Worm (Caenorhabditis elegans) whole organism, L4/young adult: ENCODE results near the gene mcm-7.
A peak's percentile ranks its signal among the peaks of the same experiment; 100 is the strongest.

Experiments used
- W03F9.2 ChIP-seq: fragments of 150-350 bp; optimal IDR thresholded peaks from 2 replicates; lab custom pipeline; 2014; ENCODE audit warnings: missing biosample characterization, missing genetic modification characterization
- dao-5 ChIP-seq: sonication (generic microtip); optimal IDR thresholded peaks from 2 replicates; lab custom pipeline; 2016; ENCODE audit warnings: missing genotype, missing genetic modification characterization, moderate library complexity, missing compliant biosample characterization
- him-1 ChIP-seq: sonication (generic microtip); optimal IDR thresholded peaks from 2 replicates; lab custom pipeline; 2016; ENCODE audit warnings: missing genotype, missing genetic modification reagents, missing genetic modification characterization, missing compliant biosample characterization

The mcm-7 gene

DNA sequence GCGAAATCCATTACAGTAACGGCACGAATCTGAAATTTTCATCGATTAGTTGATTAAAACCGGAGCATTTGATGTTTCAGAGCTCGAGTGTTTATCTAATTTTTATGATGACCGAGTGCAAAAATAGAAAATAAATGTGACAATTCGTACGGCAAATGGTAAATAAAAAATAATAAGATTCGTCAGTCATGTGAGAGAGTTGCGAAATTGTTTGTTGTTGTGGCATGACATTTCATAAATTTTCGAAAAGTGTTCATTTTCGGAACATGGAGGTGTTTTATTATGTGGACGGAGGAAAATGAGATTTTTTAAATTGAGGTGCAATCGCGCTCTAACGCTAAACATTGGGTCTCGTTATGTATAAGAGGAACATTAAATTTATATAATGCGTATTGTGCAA lies 5.2 kb upstream of the mcm-7 start:
- TF ChIP-seq him-1 (tag; lab: Kevin White, UChicago) (no peak), dao-5 (tag; lab: Kevin White, UChicago) (no peak), W03F9.2 (tag; lab: Kevin White, UChicago) (no peak)

DNA sequence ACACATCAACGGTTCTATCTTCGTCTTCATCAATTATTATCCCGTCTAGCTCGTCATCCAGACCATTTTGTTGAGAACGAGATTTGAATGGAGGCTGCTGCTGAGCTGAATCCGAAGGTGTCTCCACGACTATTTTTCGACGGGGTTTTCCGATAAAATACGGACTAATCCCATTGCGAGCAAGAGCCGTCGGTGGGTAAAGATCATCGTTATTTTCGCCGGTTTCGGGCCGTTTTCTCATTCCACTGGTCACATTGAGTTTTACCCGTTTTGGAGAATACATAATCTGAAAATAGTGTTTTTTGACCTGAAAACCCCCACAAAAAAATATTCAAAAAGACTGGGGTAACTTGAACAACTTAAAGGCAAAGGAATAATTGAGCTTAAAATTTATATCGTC lies 1.3 kb upstream of the mcm-7 start, which contains the start of gene figl-1:
figl-1 (minus strand) TSS at position 286 of the 400 bp plus-strand sequence.
- TF ChIP-seq him-1 (tag; lab: Kevin White, UChicago), result no peak
- TF ChIP-seq dao-5 (tag; lab: Kevin White, UChicago), result no peak
- no peak for TF ChIP-seq W03F9.2 (tag; lab: Kevin White, UChicago)

DNA sequence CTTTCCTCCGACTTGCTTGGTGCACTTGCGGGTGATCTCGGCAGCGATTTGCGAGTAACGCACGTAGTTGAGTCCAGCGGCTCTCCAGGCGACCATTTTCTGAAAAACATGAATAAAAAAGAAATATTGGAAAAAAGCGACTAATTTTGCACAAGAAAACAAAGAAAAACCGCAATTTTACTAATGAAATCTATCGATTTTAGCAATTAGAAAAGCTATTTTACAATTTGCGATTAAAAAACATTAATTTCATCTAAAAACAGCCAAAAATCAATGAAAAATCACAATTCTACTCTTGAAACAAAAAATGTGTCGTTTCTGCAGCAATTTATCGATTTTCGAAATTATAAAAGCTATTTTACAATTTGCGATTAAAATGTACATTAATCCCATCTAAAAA lies 641 bp upstream of the mcm-7 start, which contains the start of gene hpo-18:
hpo-18 (minus strand) TSS at position 101 of the 400 bp plus-strand sequence.
- no peak for TF ChIP-seq him-1 (tag; lab: Kevin White, UChicago)

DNA sequence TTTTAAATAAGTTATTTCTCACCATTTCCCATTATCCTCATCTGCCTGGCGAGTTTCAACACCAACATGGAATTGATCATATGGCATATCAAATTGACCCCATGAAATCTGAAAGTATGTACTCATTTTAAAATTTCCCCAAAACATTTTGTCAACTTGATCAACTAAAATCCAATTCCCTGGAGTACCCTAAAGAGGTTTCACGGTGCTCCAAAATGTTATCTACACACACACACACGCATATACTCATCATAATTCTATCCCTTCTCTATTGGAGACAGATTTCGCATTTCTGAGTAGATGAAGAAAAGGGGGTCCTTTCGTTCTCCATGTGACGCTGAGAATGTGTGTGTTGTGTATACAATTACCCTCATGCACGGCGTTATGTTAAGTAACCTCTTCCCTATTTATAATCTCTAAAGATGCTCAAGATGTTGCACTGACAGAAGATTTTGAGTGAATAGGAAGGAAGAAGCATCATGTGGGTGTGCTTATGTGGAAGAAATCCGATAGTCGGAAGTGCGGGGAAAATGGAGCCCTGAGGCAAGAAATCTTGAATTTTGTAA lies 9.2 kb downstream of the mcm-7 start:
- TF ChIP-seq dao-5 (tag; lab: Kevin White, UChicago) (no peak), W03F9.2 (tag; lab: Kevin White, UChicago) (no peak), him-1 (tag; lab: Kevin White, UChicago) (no peak)

DNA sequence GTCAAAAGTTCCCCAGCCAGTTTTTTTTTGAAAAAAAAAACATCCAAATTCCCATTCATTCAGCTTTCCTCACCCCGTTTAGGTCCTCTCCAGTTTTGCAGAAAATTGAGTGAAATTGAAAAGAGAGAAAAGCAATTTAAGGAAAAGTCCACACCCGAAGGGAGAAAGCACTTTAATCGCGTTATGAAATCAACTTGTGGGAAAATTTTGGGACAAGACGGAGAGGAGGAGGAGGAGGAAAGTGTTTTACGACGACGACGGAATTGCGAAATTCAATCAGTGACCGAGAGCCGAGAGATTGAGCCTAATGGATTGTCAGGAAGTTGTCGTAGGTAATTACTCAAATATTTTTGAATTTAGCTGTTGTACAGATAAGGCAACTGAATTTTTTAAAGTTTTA lies 10.4 kb downstream of the mcm-7 start:
- TF ChIP-seq dao-5 (tag; lab: Kevin White, UChicago) (no peak), W03F9.2 (tag; lab: Kevin White, UChicago) (no peak), him-1 (tag; lab: Kevin White, UChicago) (no peak)

DNA sequence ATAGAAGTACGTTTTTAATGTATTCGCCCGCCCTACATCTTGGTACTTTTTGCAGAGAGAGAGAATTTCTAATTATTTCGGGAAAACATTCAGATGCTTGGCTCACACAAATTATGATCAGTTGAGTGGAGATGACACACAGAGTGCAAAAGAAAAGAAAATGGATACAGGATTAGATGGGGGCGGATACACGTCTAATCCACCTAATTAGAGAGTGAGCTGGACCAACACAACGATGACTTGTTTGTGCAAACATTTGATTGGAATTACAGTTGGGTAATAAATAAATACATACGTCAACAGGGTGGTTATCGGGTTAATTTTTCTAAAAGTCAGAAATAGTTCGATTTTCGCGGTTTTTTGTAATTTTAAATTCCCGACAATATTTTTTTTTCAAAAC lies 12.2 kb downstream of the mcm-7 start:
- TF ChIP-seq W03F9.2 (tag; lab: Kevin White, UChicago) (no peak), him-1 (tag; lab: Kevin White, UChicago) (no peak), dao-5 (tag; lab: Kevin White, UChicago) (no peak)

DNA sequence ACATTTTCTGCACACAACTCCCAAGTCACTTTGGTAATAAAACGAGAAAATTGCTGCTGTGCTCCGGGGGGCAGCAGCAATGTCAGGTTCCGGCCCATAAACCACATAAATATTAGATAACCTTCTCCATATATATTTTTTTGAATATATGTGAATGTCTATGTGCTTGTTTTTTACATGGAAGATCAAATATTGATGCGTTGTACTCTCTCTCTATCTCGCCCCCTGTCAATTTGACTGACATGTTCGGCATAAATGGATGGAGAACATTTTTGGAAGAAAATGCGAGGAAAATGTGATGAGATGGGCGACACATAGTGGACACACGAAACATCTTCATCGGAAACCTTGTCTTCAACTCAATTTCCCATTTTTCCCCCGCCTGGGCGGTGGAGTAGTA lies 13.1 kb downstream of the mcm-7 start:
- no peak for TF ChIP-seq W03F9.2 (tag; lab: Kevin White, UChicago)
- no peak for TF ChIP-seq him-1 (tag; lab: Kevin White, UChicago)
- no peak for TF ChIP-seq dao-5 (tag; lab: Kevin White, UChicago)

DNA sequence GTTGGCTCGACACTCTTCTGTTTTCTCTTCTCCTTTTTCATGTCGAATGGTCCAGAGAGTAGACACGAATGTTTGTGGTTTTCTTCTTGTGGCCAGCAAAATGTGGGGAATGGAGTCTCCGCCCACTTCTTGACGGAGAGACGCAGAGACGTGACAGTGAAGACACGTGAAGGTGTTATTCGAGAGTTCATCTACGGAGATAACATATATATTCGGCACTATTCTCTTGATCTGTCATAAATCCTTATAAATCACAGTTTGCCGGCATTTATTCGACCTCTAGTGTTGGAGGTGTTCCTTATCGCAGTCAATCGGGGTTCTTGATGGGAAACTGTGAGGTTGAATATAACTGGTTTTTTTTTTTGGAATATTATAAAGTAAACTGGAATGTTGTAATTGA lies 14.5 kb downstream of the mcm-7 start, which contains the start of gene F32D1.3:
F32D1.3 (minus strand) TSS at position 65 of the 400 bp plus-strand sequence.
- no peak for TF ChIP-seq him-1 (tag; lab: Kevin White, UChicago)
- no peak for TF ChIP-seq W03F9.2 (tag; lab: Kevin White, UChicago)
- no peak for TF ChIP-seq dao-5 (tag; lab: Kevin White, UChicago)

DNA sequence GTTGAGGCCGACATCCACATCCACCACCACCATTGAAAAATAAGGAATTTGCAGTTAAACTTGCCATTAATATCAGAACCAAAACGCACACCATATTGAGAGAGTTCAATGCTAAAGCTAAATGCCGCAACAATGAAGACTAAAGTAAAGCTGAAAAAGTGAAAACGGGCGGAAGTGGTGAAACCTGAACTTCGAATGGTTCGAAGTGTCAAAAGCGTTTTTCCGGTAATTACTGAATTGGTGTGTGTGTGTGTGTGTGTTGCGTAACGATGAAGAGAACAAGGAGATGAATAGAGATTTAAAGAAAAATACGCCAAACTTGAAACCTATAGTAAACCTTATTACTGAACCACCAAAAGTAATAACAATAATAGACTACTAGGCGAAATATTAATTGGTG lies 17.6 kb downstream of the mcm-7 start, which contains the start of gene grl-13:
grl-13 (minus strand) TSS at position 101 of the 400 bp plus-strand sequence.
- no peak for TF ChIP-seq dao-5 (tag; lab: Kevin White, UChicago)

DNA sequence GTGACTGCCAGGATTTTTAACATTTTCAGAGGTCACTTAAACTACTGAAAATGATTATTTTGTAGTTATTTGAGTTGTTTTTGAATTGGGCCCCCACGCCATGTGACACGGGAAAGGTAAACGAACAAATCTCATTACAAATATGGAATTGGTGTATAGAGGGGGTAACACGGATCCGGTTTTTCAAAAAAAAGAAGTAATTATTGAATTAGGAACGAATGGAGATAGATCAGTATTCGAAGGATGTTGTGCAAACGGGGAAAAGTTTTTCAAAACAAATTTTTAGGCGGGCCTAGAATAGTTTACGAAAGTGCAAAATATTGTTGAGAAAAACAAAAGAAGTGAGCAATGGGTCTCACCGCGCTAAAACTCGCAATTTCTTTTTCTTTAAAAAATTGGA lies 19.5 kb downstream of the mcm-7 start, which contains the start of gene F32D1.11:
F32D1.11 (minus strand) TSS at position 101 of the 400 bp plus-strand sequence.
- no peak for TF ChIP-seq him-1 (tag; lab: Kevin White, UChicago)
- no peak for TF ChIP-seq dao-5 (tag; lab: Kevin White, UChicago)
- no peak for TF ChIP-seq W03F9.2 (tag; lab: Kevin White, UChicago)

DNA sequence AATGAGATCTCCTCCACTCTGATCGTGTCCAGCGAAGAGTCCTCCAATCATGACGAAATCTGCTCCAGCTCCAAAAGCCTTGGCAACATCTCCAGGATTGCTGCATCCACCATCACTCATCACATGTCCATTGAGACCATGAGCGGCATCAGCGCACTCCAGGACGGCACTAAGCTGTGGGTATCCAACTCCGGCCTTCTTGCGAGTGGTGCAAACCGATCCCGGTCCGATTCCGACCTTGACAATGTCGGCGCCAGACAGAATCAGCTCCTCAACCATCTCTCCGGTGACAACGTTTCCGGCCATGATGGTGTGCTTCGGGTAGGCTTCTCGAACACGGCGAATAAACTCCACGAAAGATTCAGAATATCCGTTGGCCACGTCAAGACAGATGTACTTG lies 23.5 kb downstream of the mcm-7 start:
- TF ChIP-seq him-1 (tag; lab: Kevin White, UChicago), result no peak
- no peak for TF ChIP-seq dao-5 (tag; lab: Kevin White, UChicago)
- no peak for TF ChIP-seq W03F9.2 (tag; lab: Kevin White, UChicago)

DNA sequence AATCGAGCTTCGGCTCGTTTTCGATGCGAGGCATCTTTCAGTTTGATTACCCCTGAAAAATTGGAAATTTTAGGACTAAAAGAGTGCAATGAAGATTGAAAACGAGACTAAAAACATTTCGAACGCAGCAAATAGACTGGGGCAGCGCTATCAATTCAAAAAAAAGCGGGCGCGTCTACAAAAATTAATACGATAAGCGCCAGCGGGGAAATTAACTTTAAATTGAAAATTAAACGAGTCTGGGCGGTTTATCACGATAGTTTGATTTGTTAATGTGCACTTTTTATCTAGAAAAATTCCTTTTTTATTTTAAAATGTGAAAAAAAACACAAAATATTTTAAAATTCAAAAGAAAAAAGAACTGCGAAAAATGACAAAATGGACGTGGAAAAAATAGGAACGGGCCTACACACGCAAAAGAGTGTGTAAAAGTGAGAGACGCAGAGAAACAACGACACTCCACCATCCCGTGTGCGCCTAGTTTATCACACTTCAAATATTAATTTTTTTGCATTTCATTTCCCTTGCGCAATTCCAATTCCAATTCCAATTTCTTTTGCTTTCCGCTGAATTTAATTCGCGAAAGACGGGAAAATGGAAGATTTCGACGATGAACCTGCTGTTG lies 24.5 kb downstream of the mcm-7 start, which contains the start of the genes gmpr-1 and fipp-1:
gmpr-1 (minus strand) TSS at position 75 of the 625 bp plus-strand sequence.
fipp-1 (plus strand) TSS at position 499 of the 625 bp plus-strand sequence.
- peak; percentile 6 for TF ChIP-seq W03F9.2 (tag; lab: Kevin White, UChicago)
- TF ChIP-seq dao-5 (tag; lab: Kevin White, UChicago), result no peak
- no peak for TF ChIP-seq him-1 (tag; lab: Kevin White, UChicago)

DNA sequence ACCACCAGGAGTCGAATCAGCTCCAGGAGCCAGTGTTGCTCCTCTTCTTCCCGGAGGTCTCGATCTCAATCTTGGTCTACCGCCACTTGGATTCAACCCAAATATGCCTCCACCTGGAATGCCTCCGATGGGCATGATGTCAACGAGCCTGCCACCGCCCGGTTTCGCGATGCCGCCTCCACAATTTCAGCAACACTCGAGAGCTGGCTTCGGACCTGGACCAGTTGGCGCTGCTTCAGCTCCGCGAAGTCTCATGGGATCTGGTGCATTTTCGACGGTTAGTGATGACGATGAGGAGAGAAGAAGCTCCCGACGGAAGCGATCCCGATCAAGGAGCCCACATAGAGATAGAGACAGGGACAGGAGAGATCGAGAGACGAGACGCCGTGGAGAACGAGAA lies 26.0 kb downstream of the mcm-7 start:
- TF ChIP-seq dao-5 (tag; lab: Kevin White, UChicago) (no peak), W03F9.2 (tag; lab: Kevin White, UChicago) (no peak), him-1 (tag; lab: Kevin White, UChicago) (no peak)

DNA sequence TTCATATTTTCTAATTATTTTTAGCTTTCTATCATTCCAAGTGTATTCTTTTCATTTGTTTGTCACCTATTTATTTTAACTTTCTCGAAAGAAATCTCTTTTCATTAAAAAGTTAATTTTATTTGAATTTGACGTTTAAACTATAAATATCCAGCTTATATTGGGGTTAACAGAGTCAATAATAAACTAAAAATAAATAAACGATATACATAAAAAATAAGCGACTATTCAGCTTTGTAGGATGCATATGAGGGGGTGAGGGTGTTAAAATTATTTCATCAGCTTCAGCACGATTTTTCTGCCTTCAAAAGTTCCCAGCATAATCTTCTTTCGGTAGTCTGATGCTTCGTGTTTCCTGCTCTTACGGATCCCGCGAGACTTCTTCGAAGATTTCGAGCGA lies 26.7 kb downstream of the mcm-7 start:
- TF ChIP-seq dao-5 (tag; lab: Kevin White, UChicago) (no peak), him-1 (tag; lab: Kevin White, UChicago) (no peak), W03F9.2 (tag; lab: Kevin White, UChicago) (no peak)
